Fruit fly (Drosophila melanogaster): ENCODE measurements around the gene SCCRO.
A peak's percentile ranks its signal among the peaks of the same experiment; 100 is the strongest.

SCCRO gene

dm6 chr3L:15580487-15580886 lies 17.3 kb downstream of the SCCRO start, which contains the start of the genes mrn and CG12301:
mrn (minus strand) TSS chr3L:15580537.
CG12301 (plus strand) TSS chr3L:15580800.
- TF ChIP-seq tai (GFP tag; optimal IDR thresholded peaks at IDR 0.05) (no peak), Dif (GFP tag; optimal IDR thresholded peaks at IDR 0.05; ENCODE audit: partially characterized antibody) (no peak), Rel (GFP tag; optimal IDR thresholded peaks at IDR 0.05) (no peak), Rel (tag; optimal IDR thresholded peaks at IDR 0.05) (peak; percentile 85), Jra (GFP tag; optimal IDR thresholded peaks at IDR 0.05) (no peak), HLH106 (tag; optimal IDR thresholded peaks at IDR 0.05) (peak; percentile 93), brk (GFP tag; optimal IDR thresholded peaks at IDR 0.05) (no peak), CG9705 (GFP tag; optimal IDR thresholded peaks at IDR 0.05) (peak; percentile 43), fru (GFP tag; optimal IDR thresholded peaks at IDR 0.05) (no peak), Mio (GFP tag; optimal IDR thresholded peaks at IDR 0.05) (no peak), ey (GFP tag; optimal IDR thresholded peaks at IDR 0.05) (peak; percentile 81), Myc (optimal IDR thresholded peaks at IDR 0.05) (peak; percentile 80), br (GFP tag; optimal IDR thresholded peaks at IDR 0.05) (no peak), sv (GFP tag; optimal IDR thresholded peaks at IDR 0.05) (peak; percentile 67), h (GFP tag; optimal IDR thresholded peaks at IDR 0.05) (peak; percentile 97), Dfd (GFP tag; optimal IDR thresholded peaks at IDR 0.05) (no peak), CrebA (GFP tag; optimal IDR thresholded peaks at IDR 0.05; ENCODE audit: borderline replicate concordance) (no peak), psq (GFP tag; optimal IDR thresholded peaks at IDR 0.05) (peak; percentile 65), GATAd (GFP tag; optimal IDR thresholded peaks at IDR 0.05) (no peak), rgr (GFP tag; optimal IDR thresholded peaks at IDR 0.05) (peak; percentile 87), usp (GFP tag; optimal IDR thresholded peaks at IDR 0.05) (no peak), CG32264 (GFP tag; optimal IDR thresholded peaks at IDR 0.05) (no peak), N (GFP tag; optimal IDR thresholded peaks at IDR 0.05) (no peak), Vsx2 (GFP tag; optimal IDR thresholded peaks at IDR 0.05; ENCODE audit: partially characterized antibody) (no peak), Sp1 (GFP tag; optimal IDR thresholded peaks at IDR 0.05) (no peak), sage (GFP tag; optimal IDR thresholded peaks at IDR 0.05) (no peak), OdsH (GFP tag; optimal IDR thresholded peaks at IDR 0.05) (peak; percentile 80), dsf (GFP tag; optimal IDR thresholded peaks at IDR 0.05; ENCODE audit: borderline replicate concordance) (no peak), Hr83 (GFP tag; optimal IDR thresholded peaks at IDR 0.05; ENCODE audit: poor library complexity, severe bottlenecking) (peak; percentile 94), foxo (GFP tag; optimal IDR thresholded peaks at IDR 0.05) (no peak), dmrt93B (GFP tag; optimal IDR thresholded peaks at IDR 0.05) (no peak), dl (GFP tag; optimal IDR thresholded peaks at IDR 0.05; ENCODE audit: insufficient read depth in 1 of 2, partially characterized antibody in 2 of 2) (no peak)

- TF ChIP-seq Mio (GFP tag; optimal IDR thresholded peaks at IDR 0.05) (no peak), rgr (GFP tag; optimal IDR thresholded peaks at IDR 0.05) (peak; percentile 44), woc (GFP tag; optimal IDR thresholded peaks at IDR 0.05) (no peak), Jra (GFP tag; optimal IDR thresholded peaks at IDR 0.05) (no peak), psq (GFP tag; optimal IDR thresholded peaks at IDR 0.05) (no peak), usp (GFP tag; optimal IDR thresholded peaks at IDR 0.05) (no peak), Hr78 (GFP tag; optimal IDR thresholded peaks at IDR 0.05) (no peak), dsf (GFP tag; optimal IDR thresholded peaks at IDR 0.05; ENCODE audit: borderline replicate concordance) (no peak)
Observed at dm6 chr3L:15583504-15583903, 20.3 kb downstream of the SCCRO start, which contains the start of gene AIMP2. AIMP2 (plus strand) TSS chr3L:15583638.

dm6 chr3L:15587445-15588381 lies 24.5 kb downstream of the SCCRO start, which contains the start of gene CG7656:
CG7656 (minus strand) TSS chr3L:15588175.
- TF ChIP-seq dsf (GFP tag; optimal IDR thresholded peaks at IDR 0.05; ENCODE audit: borderline replicate concordance) (no peak), Hr83 (GFP tag; optimal IDR thresholded peaks at IDR 0.05; ENCODE audit: poor library complexity, severe bottlenecking) (peak; percentile 94), pan (optimal IDR thresholded peaks at IDR 0.05) (no peak), h (GFP tag; optimal IDR thresholded peaks at IDR 0.05) (peak; percentile 51), Jra (GFP tag; optimal IDR thresholded peaks at IDR 0.05) (peak; percentile 5), brk (GFP tag; optimal IDR thresholded peaks at IDR 0.05) (no peak), Vsx2 (GFP tag; optimal IDR thresholded peaks at IDR 0.05; ENCODE audit: partially characterized antibody) (no peak), ey (GFP tag; optimal IDR thresholded peaks at IDR 0.05) (peak; percentile 58), Myc (optimal IDR thresholded peaks at IDR 0.05) (no peak), br (GFP tag; optimal IDR thresholded peaks at IDR 0.05) (peak; percentile 60), HLH106 (tag; optimal IDR thresholded peaks at IDR 0.05) (peak; percentile 33), Mio (GFP tag; optimal IDR thresholded peaks at IDR 0.05) (no peak), rgr (GFP tag; optimal IDR thresholded peaks at IDR 0.05) (peak; percentile 71), dmrt93B (GFP tag; optimal IDR thresholded peaks at IDR 0.05) (no peak), CG32264 (GFP tag; optimal IDR thresholded peaks at IDR 0.05) (no peak), tai (GFP tag; optimal IDR thresholded peaks at IDR 0.05) (no peak), dl (GFP tag; optimal IDR thresholded peaks at IDR 0.05; ENCODE audit: insufficient read depth in 1 of 2, partially characterized antibody in 2 of 2) (no peak), Hnf4 (GFP tag; optimal IDR thresholded peaks at IDR 0.05) (peak; percentile 80), Hr78 (GFP tag; optimal IDR thresholded peaks at IDR 0.05) (no peak), psq (GFP tag; optimal IDR thresholded peaks at IDR 0.05) (peak; percentile 27), woc (GFP tag; optimal IDR thresholded peaks at IDR 0.05) (peak; percentile 92), CG9705 (GFP tag; optimal IDR thresholded peaks at IDR 0.05) (peak; percentile 18), fru (GFP tag; optimal IDR thresholded peaks at IDR 0.05) (peak; percentile 76), Rel (GFP tag; optimal IDR thresholded peaks at IDR 0.05) (no peak), Rel (tag; optimal IDR thresholded peaks at IDR 0.05) (peak; percentile 58), sv (GFP tag; optimal IDR thresholded peaks at IDR 0.05) (peak; percentile 67), jim (GFP tag; optimal IDR thresholded peaks at IDR 0.05) (peak; percentile 7), OdsH (GFP tag; optimal IDR thresholded peaks at IDR 0.05) (peak; percentile 48), Sp1 (GFP tag; optimal IDR thresholded peaks at IDR 0.05) (peak; percentile 51), lola (GFP tag; optimal IDR thresholded peaks at IDR 0.05) (no peak), CrebA (GFP tag; optimal IDR thresholded peaks at IDR 0.05; ENCODE audit: borderline replicate concordance) (no peak), GATAd (GFP tag; optimal IDR thresholded peaks at IDR 0.05) (no peak), foxo (GFP tag; optimal IDR thresholded peaks at IDR 0.05) (peak in 1 of 2 experiments; percentile 80), N (GFP tag; optimal IDR thresholded peaks at IDR 0.05) (no peak), sage (GFP tag; optimal IDR thresholded peaks at IDR 0.05) (no peak)

Measured in whole organism, wandering third instar larva.